Fruit fly (Drosophila melanogaster) whole organism, embryonic: ENCODE results near the gene Gclc.

ENCODE experiments used
- B-H2 ChIP-seq: fragments of 200-800 bp; sonication (Bioruptor generic); optimal IDR thresholded peaks from 2 replicates; lab custom pipeline; 2018; ENCODE audit warnings: missing biosample characterization, mild to moderate bottlenecking, missing genetic modification characterization
- CG10147 ChIP-seq: fragments of 200-800 bp; sonication (Bioruptor generic); optimal IDR thresholded peaks from 2 replicates; lab custom pipeline; 2019; ENCODE audit warnings: missing biosample characterization, mild to moderate bottlenecking, missing genetic modification characterization, moderate library complexity
- CG12155 ChIP-seq: fragments of 200-800 bp; sonication (Bioruptor generic); optimal IDR thresholded peaks from 3 replicates; lab custom pipeline; 2016; ENCODE audit warnings: missing biosample characterization, missing genetic modification characterization
- CG12659 ChIP-seq: fragments of 200-800 bp; sonication (Bioruptor generic); optimal IDR thresholded peaks from 3 replicates; lab custom pipeline; 2017; ENCODE audit warnings: mild to moderate bottlenecking, missing biosample characterization, missing genetic modification reagents, missing genetic modification characterization
- CG13624 ChIP-seq: fragments of 200-800 bp; sonication (Bioruptor generic); optimal IDR thresholded peaks from 2 replicates; lab custom pipeline; 2016; ENCODE audit warnings: missing biosample characterization, missing genetic modification characterization
- CG13775 ChIP-seq: fragments of 200-800 bp; sonication (Bioruptor generic); optimal IDR thresholded peaks from 3 replicates; lab custom pipeline; 2017; ENCODE audit warnings: missing biosample characterization, mild to moderate bottlenecking, missing genetic modification characterization
- CG15514 ChIP-seq: fragments of 200-800 bp; sonication (Bioruptor generic); optimal IDR thresholded peaks from 3 replicates; lab custom pipeline; 2017; ENCODE audit warnings: missing biosample characterization, missing genetic modification characterization, mild to moderate bottlenecking, moderate library complexity, missing genetic modification reagents
- CG16779 ChIP-seq: fragments of 200-800 bp; sonication (Bioruptor generic); IDR thresholded peaks from 2 replicates; pipeline ENCODE4 v1.3.6; 2022; ENCODE audit warnings: missing biosample characterization, missing genetic modification characterization
- CG18599 ChIP-seq: fragments of 200-800 bp; sonication (Bioruptor generic); optimal IDR thresholded peaks from 3 replicates; lab custom pipeline; 2017; ENCODE audit warnings: missing biosample characterization, missing genetic modification characterization, mild to moderate bottlenecking, moderate library complexity, missing genetic modification reagents
- CG2120 ChIP-seq: fragments of 200-800 bp; sonication (Bioruptor generic); optimal IDR thresholded peaks from 3 replicates; lab custom pipeline; 2016; ENCODE audit warnings: missing biosample characterization, missing genetic modification characterization
- CG31441 ChIP-seq: fragments of 200-800 bp; sonication (Bioruptor generic); IDR thresholded peaks from 2 replicates; pipeline ENCODE4 v1.3.6; 2022; ENCODE audit warnings: missing biosample characterization, missing genetic modification characterization
- CG3726 ChIP-seq: fragments of 200-800 bp; sonication (Bioruptor generic); IDR thresholded peaks from 3 replicates; pipeline ENCODE4, ENCODE4 v1.3.6; 2022; ENCODE audit warnings: missing biosample characterization, missing genetic modification characterization
- CG3847 ChIP-seq: fragments of 200-800 bp; sonication (Bioruptor generic); IDR thresholded peaks from 2 replicates; pipeline ENCODE4 v1.3.6; 2022; ENCODE audit warnings: missing biosample characterization, missing genetic modification characterization
- CG6254 ChIP-seq: fragments of 200-800 bp; sonication (Bioruptor generic); optimal IDR thresholded peaks from 3 replicates; lab custom pipeline; 2017; ENCODE audit warnings: mild to moderate bottlenecking, missing biosample characterization, missing genetic modification reagents, missing genetic modification characterization
- CG7786 ChIP-seq: fragments of 200-800 bp; sonication (Bioruptor generic); optimal IDR thresholded peaks from 2 replicates; lab custom pipeline; 2016; ENCODE audit warnings: missing biosample characterization, missing genetic modification characterization
- CG8290 ChIP-seq, 3 experiments: fragments of 200-800 bp; sonication (Bioruptor generic); optimal IDR thresholded peaks; 2 replicates each; lab custom pipeline; 2016 to 2019; ENCODE audit warnings: missing biosample characterization in 3 of 3, missing genetic modification characterization in 3 of 3, mild to moderate bottlenecking in 2 of 3, moderate library complexity in 1 of 3
- CG9797 ChIP-seq: fragments of 200-800 bp; sonication (Bioruptor generic); optimal IDR thresholded peaks from 3 replicates; lab custom pipeline; 2018; ENCODE audit warnings: missing biosample characterization, mild to moderate bottlenecking, missing genetic modification characterization
- CoRest ChIP-seq: fragments of 200-800 bp; sonication (Bioruptor generic); optimal IDR thresholded peaks from 3 replicates; lab custom pipeline; 2018; ENCODE audit warnings: missing biosample characterization, mild to moderate bottlenecking, missing genetic modification characterization, moderate library complexity
- D19A ChIP-seq: fragments of 200-800 bp; optimal IDR thresholded peaks from 3 replicates; lab custom pipeline; 2019; ENCODE audit warnings: missing biosample characterization, mild to moderate bottlenecking, missing genetic modification characterization, moderate library complexity
- Deaf1 ChIP-seq: fragments of 200-800 bp; optimal IDR thresholded peaks from 3 replicates; lab custom pipeline; 2019; ENCODE audit warnings: missing biosample characterization, mild to moderate bottlenecking, missing genetic modification characterization, moderate library complexity
- Dll ChIP-seq: fragments of 200-800 bp; sonication (Bioruptor generic); IDR thresholded peaks from 4 replicates; pipeline ENCODE4 v1.3.6; 2022; ENCODE audit warnings: missing biosample characterization, missing genetic modification characterization; ENCODE audit not compliant: partially characterized antibody
- Dp ChIP-seq: fragments of 200-800 bp; sonication (Bioruptor generic); optimal IDR thresholded peaks from 2 replicates; lab custom pipeline; 2018; ENCODE audit warnings: missing biosample characterization, mild to moderate bottlenecking, missing genetic modification characterization, moderate library complexity
- Dref ChIP-seq: fragments of 200-800 bp; sonication (Bioruptor generic); IDR thresholded peaks from 2 replicates; pipeline ENCODE4 v1.3.6; 2022; ENCODE audit warnings: missing biosample characterization, missing genetic modification characterization
- E2f1 ChIP-seq: fragments of 200-800 bp; sonication (Bioruptor generic); IDR thresholded peaks from 2 replicates; pipeline ENCODE4 v1.3.6; 2022; ENCODE audit warnings: missing biosample characterization, missing genetic modification characterization
- E2f2 ChIP-seq: fragments of 200-800 bp; sonication (Bioruptor generic); IDR thresholded peaks from 2 replicates; pipeline ENCODE4 v1.3.6; 2022; ENCODE audit warnings: missing biosample characterization, missing genetic modification characterization
- Eip74EF ChIP-seq, 2 experiments: fragments of 200-800 bp in 1 of 2; fragments of >200 bp in 1 of 2; sonication (Bioruptor generic) in 1 of 2; optimal IDR thresholded peaks; 2 replicates each; lab custom pipeline; 2017 to 2019; ENCODE audit warnings: missing biosample characterization in 2 of 2, missing genetic modification characterization in 2 of 2, mild to moderate bottlenecking in 1 of 2, moderate library complexity in 1 of 2
- H2.0 ChIP-seq: fragments of 200-800 bp; sonication (Bioruptor generic); IDR thresholded peaks from 2 replicates; pipeline ENCODE4 v1.3.6; 2022; ENCODE audit warnings: missing biosample characterization, missing genetic modification characterization
- HmgD ChIP-seq: fragments of 200-800 bp; sonication (Bioruptor generic); optimal IDR thresholded peaks from 3 replicates; lab custom pipeline; 2016; ENCODE audit warnings: missing biosample characterization, missing genetic modification characterization
- HmgZ ChIP-seq: fragments of 200-800 bp; sonication (Bioruptor generic); optimal IDR thresholded peaks from 2 replicates; lab custom pipeline; 2018; ENCODE audit warnings: missing biosample characterization, mild to moderate bottlenecking, missing genetic modification characterization
- Hr51 ChIP-seq, 2 experiments: fragments of 200-800 bp; sonication (Bioruptor generic); optimal IDR thresholded peaks; 2 replicates in 1 of 2; 3 replicates in 1 of 2; lab custom pipeline; 2016 to 2018; ENCODE audit warnings: missing biosample characterization in 2 of 2, missing genetic modification characterization in 2 of 2, mild to moderate bottlenecking in 1 of 2, moderate library complexity in 1 of 2
- Nf-YC ChIP-seq: fragments of 200-800 bp; optimal IDR thresholded peaks from 3 replicates; lab custom pipeline; 2019; ENCODE audit warnings: missing biosample characterization, mild to moderate bottlenecking, missing genetic modification characterization, moderate library complexity
- Oaz ChIP-seq: fragments of 200-800 bp; sonication (Bioruptor generic); IDR thresholded peaks from 2 replicates; pipeline ENCODE4 v1.3.6; 2022; ENCODE audit warnings: missing biosample characterization, missing genetic modification characterization
- PHDP ChIP-seq: fragments of 200-800 bp; sonication (Bioruptor generic); optimal IDR thresholded peaks from 3 replicates; lab custom pipeline; 2018; ENCODE audit warnings: missing biosample characterization, mild to moderate bottlenecking, missing genetic modification characterization, moderate library complexity
- ato ChIP-seq: fragments of 200-800 bp; sonication (Bioruptor generic); IDR thresholded peaks from 2 replicates; pipeline ENCODE4 v1.3.6; 2022; ENCODE audit warnings: missing biosample characterization, missing genetic modification characterization; ENCODE audit not compliant: partially characterized antibody
- cas ChIP-seq: fragments of 200-800 bp; sonication (Bioruptor generic); IDR thresholded peaks from 2 replicates; pipeline ENCODE4 v1.3.6; 2022; ENCODE audit warnings: missing biosample characterization, missing genetic modification characterization
- chif ChIP-seq, 2 experiments: fragments of 200-800 bp; sonication (Bioruptor generic); optimal IDR thresholded peaks; 3 replicates each; lab custom pipeline; 2016; ENCODE audit warnings: missing biosample characterization in 2 of 2, missing genetic modification characterization in 2 of 2
- ci ChIP-seq: fragments of 200-800 bp; sonication (Bioruptor generic); IDR thresholded peaks from 3 replicates; pipeline ENCODE4 v1.3.6; 2022; ENCODE audit warnings: missing biosample characterization, missing genetic modification characterization
- crol ChIP-seq: fragments of 200-800 bp; sonication (Bioruptor generic); IDR thresholded peaks from 2 replicates; pipeline ENCODE4 v1.3.6; 2022; ENCODE audit warnings: missing biosample characterization, missing genetic modification characterization
- crp ChIP-seq, 2 experiments: fragments of 200-800 bp; sonication (Bioruptor generic); optimal IDR thresholded peaks; 2 replicates in 1 of 2; 3 replicates in 1 of 2; lab custom pipeline; 2017; ENCODE audit warnings: missing biosample characterization in 2 of 2, missing genetic modification characterization in 2 of 2, mild to moderate bottlenecking in 1 of 2, moderate library complexity in 1 of 2
- kah ChIP-seq: fragments of 200-800 bp; sonication (Bioruptor generic); optimal IDR thresholded peaks from 2 replicates; lab custom pipeline; 2018; ENCODE audit warnings: missing biosample characterization, mild to moderate bottlenecking, missing genetic modification characterization
- otp ChIP-seq: fragments of 200-800 bp; sonication (Bioruptor generic); IDR thresholded peaks from 3 replicates; pipeline ENCODE4, ENCODE4 v1.3.6; 2022; ENCODE audit warnings: missing biosample characterization, missing genetic modification characterization
- pzg ChIP-seq: fragments of 200-800 bp; sonication (Bioruptor generic); optimal IDR thresholded peaks from 3 replicates; lab custom pipeline; 2018; ENCODE audit warnings: missing biosample characterization, mild to moderate bottlenecking, missing genetic modification characterization, moderate library complexity
- shn ChIP-seq: fragments of 200-800 bp; sonication (Bioruptor generic); optimal IDR thresholded peaks from 3 replicates; lab custom pipeline; 2016; ENCODE audit warnings: missing biosample characterization, missing genetic modification characterization
- sob ChIP-seq: fragments of 200-800 bp; sonication (Bioruptor generic); IDR thresholded peaks from 2 replicates; pipeline ENCODE4 v1.3.6; 2022; ENCODE audit warnings: missing biosample characterization, missing genetic modification characterization
- unc-4 ChIP-seq: fragments of 200-800 bp; sonication (Bioruptor generic); IDR thresholded peaks from 2 replicates; pipeline ENCODE4 v1.3.6; 2022; ENCODE audit warnings: missing biosample characterization, missing genetic modification characterization; ENCODE audit not compliant: partially characterized antibody
- vvl ChIP-seq: fragments of 200-800 bp; sonication (Bioruptor generic); IDR thresholded peaks from 2 replicates; pipeline ENCODE4 v1.3.6; 2022; ENCODE audit warnings: missing biosample characterization, missing genetic modification characterization
- zfh1 ChIP-seq: fragments of 200-800 bp; sonication (Bioruptor generic); IDR thresholded peaks from 3 replicates; pipeline ENCODE4 v1.3.6; 2022; ENCODE audit warnings: missing biosample characterization, missing genetic modification characterization

The Gclc gene

DNA sequence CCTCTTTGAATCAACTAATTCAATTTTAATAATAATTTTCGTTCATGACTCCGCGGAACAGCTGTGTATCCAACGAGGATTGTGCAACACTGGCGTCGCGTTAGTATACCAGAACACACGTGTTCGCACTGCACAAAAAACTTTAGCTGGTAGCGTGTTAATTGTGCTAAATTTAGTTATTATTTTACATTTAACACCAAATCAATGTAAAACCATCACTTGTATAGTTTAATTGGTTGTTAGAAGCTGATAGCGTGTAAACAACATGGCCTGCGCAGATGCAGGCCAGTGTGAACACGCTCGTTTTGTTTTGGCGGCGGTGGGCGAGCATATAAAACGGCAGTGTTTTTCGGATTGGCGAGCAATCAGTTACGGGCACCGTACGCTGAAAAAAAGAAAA lies 41.3 kb upstream of the Gclc start, which contains the start of the genes Traf6 and GIIIspla2 (continued):
- peak; percentile 77 for TF ChIP-seq Deaf1
- TF ChIP-seq D19A (tag; lab: Kevin White, UChicago), result no peak
- TF ChIP-seq CG3726 (GFP tag; lab: Robert Waterston, UW), result peak; percentile 10; the same call in 1 of the 3 replicates
- TF ChIP-seq CG8290 (GFP tag; optimal IDR thresholded peaks at IDR 0.05; lab: Kevin White, UChicago), result peak; percentile 15
- peak in 1 of 2 experiments; percentile 60 for TF ChIP-seq CG8290 (tag; optimal IDR thresholded peaks at IDR 0.05; lab: Kevin White, UChicago)
- TF ChIP-seq CG18599 (GFP tag; lab: Kevin White, UChicago), result peak; percentile 84
- TF ChIP-seq cas (GFP tag; lab: Robert Waterston, UW), result 0 out of 2 replicates have a peak, but pooled peaks have one; percentile 9
- peak; percentile 24; the same call in 1 of the 2 replicates for TF ChIP-seq CG16779 (GFP tag; lab: Robert Waterston, UW)

- 0 out of 3 replicates have a peak, but pooled peaks have one; percentile 26 for TF ChIP-seq ci
- TF ChIP-seq B-H2, result peak; percentile 14
- TF ChIP-seq otp, result no peak
- no peak for TF ChIP-seq chif (GFP tag; optimal IDR thresholded peaks at IDR 0.05; lab: Kevin White, UChicago)
- TF ChIP-seq CG6254, result no peak
- peak; percentile 8 for TF ChIP-seq CoRest (tag; lab: Kevin White, UChicago)
- TF ChIP-seq E2f1 (GFP tag; lab: Robert Waterston, UW), result no peak
- no peak for TF ChIP-seq CG12659 (GFP tag; lab: Kevin White, UChicago)
- peak; percentile 28; the same call in 1 of the 2 replicates for TF ChIP-seq CG3847 (GFP tag; lab: Robert Waterston, UW)
- peak; percentile 47 for TF ChIP-seq Dref
- no peak for TF ChIP-seq ato (GFP tag; lab: Robert Waterston, UW)
- TF ChIP-seq Dll, result no peak
- TF ChIP-seq unc-4 (GFP tag; lab: Robert Waterston, UW), result 0 out of 2 replicates have a peak, but pooled peaks have one; percentile 19
- no peak for TF ChIP-seq shn
- TF ChIP-seq CG13624 (GFP tag; lab: Kevin White, UChicago), result peak; percentile 21
- TF ChIP-seq CG12155, result no peak
- no peak for TF ChIP-seq kah
- TF ChIP-seq CG13775 (GFP tag; lab: Kevin White, UChicago), result no peak
- no peak for TF ChIP-seq CG10147 (GFP tag; lab: Kevin White, UChicago)
- TF ChIP-seq Nf-YC (tag; lab: Kevin White, UChicago), result no peak
- TF ChIP-seq CG7786 (GFP tag; lab: Kevin White, UChicago), result no peak
- peak; percentile 72 for TF ChIP-seq CG15514
- TF ChIP-seq HmgZ, result peak; percentile 12
- TF ChIP-seq crol (GFP tag; lab: Robert Waterston, UW), result peak; percentile 83
- peak; percentile 23 to 87 for TF ChIP-seq crp (GFP tag; optimal IDR thresholded peaks at IDR 0.05; lab: Kevin White, UChicago)
- TF ChIP-seq Deaf1, result no peak
- TF ChIP-seq PHDP, result no peak
- peak; percentile 49 for TF ChIP-seq pzg
- 0 out of 2 replicates have a peak, but pooled peaks have one; percentile 16 for TF ChIP-seq sob
- peak; percentile 27 for TF ChIP-seq CG2120 (GFP tag; lab: Kevin White, UChicago)
- TF ChIP-seq Oaz (GFP tag; lab: Robert Waterston, UW), result no peak
- TF ChIP-seq vvl, result no peak
- TF ChIP-seq H2.0 (GFP tag; lab: Robert Waterston, UW), result no peak
- peak; percentile 83 for TF ChIP-seq Dp (GFP tag; lab: Kevin White, UChicago)
- no peak for TF ChIP-seq CG31441 (GFP tag; lab: Robert Waterston, UW)
- no peak for TF ChIP-seq HmgD
- TF ChIP-seq Eip74EF (GFP tag; optimal IDR thresholded peaks at IDR 0.05; lab: Kevin White, UChicago), result no peak
- TF ChIP-seq zfh1, result no peak
- no peak for TF ChIP-seq CG9797 (GFP tag; lab: Kevin White, UChicago)
- no peak for TF ChIP-seq Hr51 (GFP tag; optimal IDR thresholded peaks at IDR 0.05; lab: Kevin White, UChicago)
- TF ChIP-seq E2f2 (GFP tag; lab: Robert Waterston, UW), result peak; percentile 89
These were observed 36.8 kb upstream of the Gclc start, which contains the start of gene CG18262 for dm6 chrX:8152718-8153117. Gene CG18262, plus strand, starts transcription at chrX:8152948.
